Fruit fly (Drosophila melanogaster): Measurements from ENCODE around the gene mbf1.

Gene mbf1

DNA sequence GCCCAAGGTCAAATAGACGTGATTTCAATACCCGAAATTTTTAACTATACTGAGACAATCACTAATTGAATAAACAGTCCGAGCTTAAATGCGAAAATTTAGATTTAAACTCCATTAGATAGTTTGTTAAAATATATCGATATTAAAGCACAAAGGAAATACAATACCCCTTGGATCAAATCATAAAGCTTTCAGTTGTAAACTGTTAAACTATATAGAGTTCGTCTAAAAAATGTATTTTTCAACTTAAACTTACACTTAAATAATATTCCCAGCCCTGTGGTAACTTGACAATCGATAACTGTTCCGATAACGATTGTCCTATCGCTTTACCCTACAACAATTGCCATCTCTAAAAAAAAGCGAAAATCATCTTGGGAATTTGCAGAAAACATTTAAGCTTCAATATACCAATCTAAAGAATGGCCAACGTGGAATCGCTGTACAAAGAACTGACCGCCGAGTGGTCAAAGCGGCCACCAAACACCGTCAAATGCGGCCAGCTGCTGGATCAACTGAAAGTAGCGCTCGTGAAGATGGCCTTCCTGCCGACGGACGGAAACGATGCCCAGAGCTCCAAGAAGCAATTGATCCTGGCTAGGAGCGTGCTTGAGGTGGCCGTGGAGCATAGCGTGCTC, 8.6 kb downstream of the mbf1 start, which contains the start of gene Rpn12 (continued):
- TF ChIP-seq CG7963 (GFP tag; IDR thresholded peaks at IDR 0.05; ENCODE audit: partially characterized antibody): peak; percentile 74; the same call in 2 of the 3 replicates
- no peak for TF ChIP-seq klu (GFP tag; IDR thresholded peaks at IDR 0.05)
- TF ChIP-seq CG9817 (tag; optimal IDR thresholded peaks at IDR 0.05): peak; percentile 40
- no peak for TF ChIP-seq CG18011 (GFP tag; optimal IDR thresholded peaks at IDR 0.05)
- no peak for TF ChIP-seq CG30431 (GFP tag; optimal IDR thresholded peaks at IDR 0.05)
- TF ChIP-seq MESR4 (GFP tag; optimal IDR thresholded peaks at IDR 0.05): peak; percentile 80
- TF ChIP-seq nmo (GFP tag; optimal IDR thresholded peaks at IDR 0.05): peak; percentile 52
- TF ChIP-seq Ravus (GFP tag; IDR thresholded peaks at IDR 0.05): no peak
- TF ChIP-seq zf30C (GFP tag; optimal IDR thresholded peaks at IDR 0.05): peak; percentile 25
- TF ChIP-seq scrt (GFP tag; optimal IDR thresholded peaks at IDR 0.05): no peak
- TF ChIP-seq CG12391 (tag; optimal IDR thresholded peaks at IDR 0.05): peak; percentile 57
- no peak for TF ChIP-seq CG2875 (GFP tag; optimal IDR thresholded peaks at IDR 0.05)
- TF ChIP-seq Hsf (GFP tag; optimal IDR thresholded peaks at IDR 0.05): peak; percentile 7
- TF ChIP-seq Spps (tag; optimal IDR thresholded peaks at IDR 0.05): no peak
- peak; percentile 37 for TF ChIP-seq CG1792 (GFP tag; optimal IDR thresholded peaks at IDR 0.05)
- no peak for TF ChIP-seq Usf (GFP tag; optimal IDR thresholded peaks at IDR 0.05)
- peak; percentile 20 for TF ChIP-seq CG3281 (GFP tag; optimal IDR thresholded peaks at IDR 0.05)
- no peak for TF ChIP-seq CG16815 (GFP tag; optimal IDR thresholded peaks at IDR 0.05)
- no peak for TF ChIP-seq Lim3 (GFP tag; IDR thresholded peaks at IDR 0.05)
- TF ChIP-seq CG12071 (GFP tag; optimal IDR thresholded peaks at IDR 0.05): no peak
- no peak for TF ChIP-seq ab (GFP tag; optimal IDR thresholded peaks at IDR 0.05)
- TF ChIP-seq CG32767 (GFP tag; IDR thresholded peaks at IDR 0.05): no peak
- TF ChIP-seq CG12769 (tag; optimal IDR thresholded peaks at IDR 0.05): no peak
- no peak for TF ChIP-seq Sin3A (optimal IDR thresholded peaks at IDR 0.05)
- TF ChIP-seq pho (GFP tag; optimal IDR thresholded peaks at IDR 0.05): peak; percentile 48
- peak; percentile 23 for TF ChIP-seq YL-1 (GFP tag; optimal IDR thresholded peaks at IDR 0.05)
- no peak for TF ChIP-seq HLH3B (GFP tag; IDR thresholded peaks at IDR 0.05)
- peak; percentile 83 for TF ChIP-seq unc-4 (GFP tag; IDR thresholded peaks at IDR 0.05; ENCODE audit: partially characterized antibody)
- TF ChIP-seq Bteb2 (GFP tag; optimal IDR thresholded peaks at IDR 0.05): peak; percentile 65
- TF ChIP-seq Hr3 (GFP tag; optimal IDR thresholded peaks at IDR 0.05): peak; percentile 5
- TF ChIP-seq dati (GFP tag; IDR thresholded peaks at IDR 0.05): no peak
- no peak for TF ChIP-seq CG12744 (GFP tag; optimal IDR thresholded peaks at IDR 0.05)
- TF ChIP-seq mam (GFP tag; optimal IDR thresholded peaks at IDR 0.05): peak; percentile 62
- no peak for TF ChIP-seq aop (GFP tag; IDR thresholded peaks at IDR 0.05)
- TF ChIP-seq Xbp1 (GFP tag; optimal IDR thresholded peaks at IDR 0.05): peak; percentile 35
- peak; percentile 47 for TF ChIP-seq CoRest (tag; optimal IDR thresholded peaks at IDR 0.05)
- TF ChIP-seq CG15269 (tag; optimal IDR thresholded peaks at IDR 0.05): peak; percentile 47
- TF ChIP-seq CG31441 (GFP tag; IDR thresholded peaks at IDR 0.05): 0 out of 2 replicates have a peak, but pooled peaks have one; percentile 29
- no peak for TF ChIP-seq pita (GFP tag; optimal IDR thresholded peaks at IDR 0.05)
- no peak for TF ChIP-seq schlank (tag; optimal IDR thresholded peaks at IDR 0.05)
- TF ChIP-seq CG12299 (tag; optimal IDR thresholded peaks at IDR 0.05): no peak
- no peak for TF ChIP-seq CG11696 (GFP tag; IDR thresholded peaks at IDR 0.05)
- peak; percentile 80 for TF ChIP-seq Doc3 (GFP tag; IDR thresholded peaks at IDR 0.05; ENCODE audit: partially characterized antibody)
- TF ChIP-seq MBD-R2 (GFP tag; IDR thresholded peaks at IDR 0.05): peak; percentile 69
- TF ChIP-seq Myb (GFP tag; optimal IDR thresholded peaks at IDR 0.05): no peak
- peak; percentile 37 for TF ChIP-seq NfI (GFP tag; optimal IDR thresholded peaks at IDR 0.05)
- TF ChIP-seq ase (GFP tag; IDR thresholded peaks at IDR 0.05): no peak
- peak; percentile 27 for TF ChIP-seq lbe (GFP tag; optimal IDR thresholded peaks at IDR 0.05)
- no peak for TF ChIP-seq CG9876 (GFP tag; optimal IDR thresholded peaks at IDR 0.05)
- no peak for TF ChIP-seq CG7271 (tag; optimal IDR thresholded peaks at IDR 0.05)

All from whole organism, embryonic.